Fruit fly (Drosophila melanogaster): ENCODE data around the gene CG7276.

CG7276 gene

dm6 chr3L:15523806-15524346 is 25.9 kb downstream of the CG7276 start, which contains the start of gene CG7945:
TSS of gene CG7945 (minus strand) at chr3L:15524137.
- peak; percentile 5 for TF ChIP-seq Hnf4 (GFP tag; optimal IDR thresholded peaks at IDR 0.05)
- TF ChIP-seq sage (GFP tag; optimal IDR thresholded peaks at IDR 0.05): peak; percentile 48
- peak; percentile 47 for TF ChIP-seq Rel (GFP tag; optimal IDR thresholded peaks at IDR 0.05)
- peak; percentile 99 for TF ChIP-seq Rel (tag; optimal IDR thresholded peaks at IDR 0.05)
- TF ChIP-seq CG32264 (GFP tag; optimal IDR thresholded peaks at IDR 0.05): no peak

- TF ChIP-seq OdsH (GFP tag; optimal IDR thresholded peaks at IDR 0.05): no peak
- no peak for TF ChIP-seq pan (optimal IDR thresholded peaks at IDR 0.05)
- no peak for TF ChIP-seq foxo (GFP tag; optimal IDR thresholded peaks at IDR 0.05)
- TF ChIP-seq CrebA (GFP tag; optimal IDR thresholded peaks at IDR 0.05; ENCODE audit: borderline replicate concordance): no peak
- TF ChIP-seq Abd-B (GFP tag; optimal IDR thresholded peaks at IDR 0.05): no peak
- TF ChIP-seq Vsx2 (GFP tag; optimal IDR thresholded peaks at IDR 0.05; ENCODE audit: partially characterized antibody): no peak
- TF ChIP-seq Jra (GFP tag; optimal IDR thresholded peaks at IDR 0.05): no peak
- TF ChIP-seq Mio (GFP tag; optimal IDR thresholded peaks at IDR 0.05): no peak
- no peak for TF ChIP-seq dsf (GFP tag; optimal IDR thresholded peaks at IDR 0.05; ENCODE audit: borderline replicate concordance)
- TF ChIP-seq Myc (optimal IDR thresholded peaks at IDR 0.05): no peak
- no peak for TF ChIP-seq HLH106 (tag; optimal IDR thresholded peaks at IDR 0.05)
- TF ChIP-seq N (GFP tag; optimal IDR thresholded peaks at IDR 0.05): no peak
- no peak for TF ChIP-seq ey (GFP tag; optimal IDR thresholded peaks at IDR 0.05)
- TF ChIP-seq GATAd (GFP tag; optimal IDR thresholded peaks at IDR 0.05): no peak
- no peak for TF ChIP-seq tai (GFP tag; optimal IDR thresholded peaks at IDR 0.05)
- TF ChIP-seq psq (GFP tag; optimal IDR thresholded peaks at IDR 0.05): no peak
- no peak for TF ChIP-seq rgr (GFP tag; optimal IDR thresholded peaks at IDR 0.05)
These were observed 27.2 kb downstream of the CG7276 start, which contains the start of gene CG33986 for dm6 chr3L:15525153-15525552. TSS of gene CG33986 (minus strand) at chr3L:15525253.

- TF ChIP-seq Dif (GFP tag; optimal IDR thresholded peaks at IDR 0.05; ENCODE audit: partially characterized antibody) (no peak), Dfd (GFP tag; optimal IDR thresholded peaks at IDR 0.05) (no peak), sage (GFP tag; optimal IDR thresholded peaks at IDR 0.05) (no peak), N (GFP tag; optimal IDR thresholded peaks at IDR 0.05) (no peak), foxo (GFP tag; optimal IDR thresholded peaks at IDR 0.05) (no peak), h (GFP tag; optimal IDR thresholded peaks at IDR 0.05) (no peak), usp (GFP tag; optimal IDR thresholded peaks at IDR 0.05) (no peak), rgr (GFP tag; optimal IDR thresholded peaks at IDR 0.05) (no peak)
These were observed 28.7 kb downstream of the CG7276 start, which contains the start of gene CG33985 for dm6 chr3L:15526712-15527111. TSS of gene CG33985 (minus strand) at chr3L:15526812.

DNA sequence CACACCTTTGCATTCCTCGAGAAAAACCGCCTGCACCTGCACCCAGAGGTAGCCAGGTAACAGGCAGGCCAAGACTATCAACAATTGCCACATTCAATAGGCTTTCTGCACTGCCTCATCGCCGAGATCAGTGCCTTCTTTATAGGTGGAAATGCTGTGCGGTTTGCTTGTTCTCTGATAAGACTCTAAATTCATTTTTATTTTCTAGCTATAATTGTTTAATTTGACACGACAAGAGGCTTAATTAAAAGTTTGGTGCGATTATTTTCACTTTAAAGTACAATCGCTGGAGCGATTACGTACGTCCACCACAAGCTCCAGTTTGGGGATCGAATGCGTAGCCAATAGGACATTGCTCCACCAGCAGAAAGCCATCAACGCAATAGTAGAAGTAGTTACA is 29.4 kb downstream of the CG7276 start, which contains the start of gene CG42729:
TSS of gene CG42729 (minus strand) at position 101 of the 400 bp plus-strand sequence.
- TF ChIP-seq Dfd (GFP tag; optimal IDR thresholded peaks at IDR 0.05) (no peak), CG32264 (GFP tag; optimal IDR thresholded peaks at IDR 0.05) (no peak), psq (GFP tag; optimal IDR thresholded peaks at IDR 0.05) (no peak), br (GFP tag; optimal IDR thresholded peaks at IDR 0.05) (no peak), Mio (GFP tag; optimal IDR thresholded peaks at IDR 0.05) (no peak), brk (GFP tag; optimal IDR thresholded peaks at IDR 0.05) (no peak), sv (GFP tag; optimal IDR thresholded peaks at IDR 0.05) (no peak), foxo (GFP tag; optimal IDR thresholded peaks at IDR 0.05) (no peak), lola (GFP tag; optimal IDR thresholded peaks at IDR 0.05) (no peak), tai (GFP tag; optimal IDR thresholded peaks at IDR 0.05) (no peak), jim (GFP tag; optimal IDR thresholded peaks at IDR 0.05) (no peak), Abd-B (GFP tag; optimal IDR thresholded peaks at IDR 0.05) (no peak), Hr78 (GFP tag; optimal IDR thresholded peaks at IDR 0.05) (no peak), rgr (GFP tag; optimal IDR thresholded peaks at IDR 0.05) (no peak), Vsx2 (GFP tag; optimal IDR thresholded peaks at IDR 0.05; ENCODE audit: partially characterized antibody) (no peak), usp (GFP tag; optimal IDR thresholded peaks at IDR 0.05) (no peak), Jra (GFP tag; optimal IDR thresholded peaks at IDR 0.05) (no peak), HLH106 (tag; optimal IDR thresholded peaks at IDR 0.05) (no peak)

DNA sequence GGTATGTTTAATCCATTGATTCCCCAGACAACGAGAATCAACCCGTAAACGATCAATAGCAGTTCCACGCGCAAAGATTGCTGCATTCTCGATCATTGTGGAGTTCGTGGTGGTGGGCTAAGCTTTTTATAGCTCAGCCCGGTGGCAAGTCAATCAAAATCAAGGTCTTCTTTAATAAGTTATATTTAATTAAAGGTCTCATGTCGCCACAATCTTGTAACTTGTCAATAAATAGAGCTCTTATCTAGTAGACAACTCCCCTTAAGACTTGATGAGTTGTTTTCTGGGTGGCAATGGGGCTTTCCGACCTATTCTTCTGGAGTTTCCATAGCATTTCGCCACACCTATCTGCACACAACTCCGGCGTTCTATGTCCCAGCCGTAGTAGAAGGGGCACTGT is 30.1 kb downstream of the CG7276 start, which contains the start of gene CG42728:
TSS of gene CG42728 (minus strand) at position 101 of the 400 bp plus-strand sequence.
- no peak for TF ChIP-seq pan (optimal IDR thresholded peaks at IDR 0.05)
- no peak for TF ChIP-seq jim (GFP tag; optimal IDR thresholded peaks at IDR 0.05)
- no peak for TF ChIP-seq Sp1 (GFP tag; optimal IDR thresholded peaks at IDR 0.05)
- TF ChIP-seq ey (GFP tag; optimal IDR thresholded peaks at IDR 0.05): no peak
- no peak for TF ChIP-seq dmrt93B (GFP tag; optimal IDR thresholded peaks at IDR 0.05)
- no peak for TF ChIP-seq Vsx2 (GFP tag; optimal IDR thresholded peaks at IDR 0.05; ENCODE audit: partially characterized antibody)
- TF ChIP-seq psq (GFP tag; optimal IDR thresholded peaks at IDR 0.05): no peak
- no peak for TF ChIP-seq dsf (GFP tag; optimal IDR thresholded peaks at IDR 0.05; ENCODE audit: borderline replicate concordance)

Measured in whole organism, wandering third instar larva.